Fruit fly (Drosophila melanogaster) whole organism, embryonic: ENCODE results near the gene CG18180.
A peak's percentile ranks its signal among the peaks of the same experiment; 100 is the strongest.

ENCODE experiments used
- Ada2b ChIP-seq: fragments of 200-800 bp; sonication (Bioruptor generic); IDR thresholded peaks from 2 replicates; pipeline ENCODE4 v1.3.6; 2022; ENCODE audit warnings: missing biosample characterization, missing genetic modification characterization
- Adf1 ChIP-seq: fragments of 200-800 bp; sonication (Bioruptor generic); IDR thresholded peaks from 2 replicates; pipeline ENCODE4 v1.3.6; 2022; ENCODE audit warnings: missing biosample characterization, missing genetic modification characterization
- Aef1 ChIP-seq: fragments of 200-800 bp; sonication (Bioruptor generic); IDR thresholded peaks from 3 replicates; pipeline ENCODE4 v1.3.6; 2022; ENCODE audit warnings: missing biosample characterization, missing genetic modification characterization
- Atf6 ChIP-seq: fragments of 200-800 bp; sonication (Bioruptor generic); IDR thresholded peaks from 2 replicates; pipeline ENCODE4 v1.3.6; 2022; ENCODE audit warnings: missing biosample characterization, missing genetic modification characterization
- BtbVII ChIP-seq: fragments of 200-800 bp; sonication (Bioruptor generic); optimal IDR thresholded peaks from 3 replicates; lab custom pipeline; 2017; ENCODE audit warnings: missing biosample characterization, mild to moderate bottlenecking, missing genetic modification characterization
- CG10543 ChIP-seq: fragments of 200-800 bp; sonication (Bioruptor generic); optimal IDR thresholded peaks from 3 replicates; lab custom pipeline; 2017; ENCODE audit warnings: missing biosample characterization, mild to moderate bottlenecking, missing genetic modification characterization, moderate library complexity
- CG11695 ChIP-seq: fragments of 200-800 bp; sonication (Bioruptor generic); IDR thresholded peaks from 3 replicates; pipeline ENCODE4 v1.3.6; 2022; ENCODE audit warnings: missing biosample characterization, missing genetic modification characterization
- CG13287 ChIP-seq: fragments of 200-800 bp; sonication (Bioruptor generic); IDR thresholded peaks from 2 replicates; pipeline ENCODE4 v1.3.6; 2022; ENCODE audit warnings: missing biosample characterization, missing genetic modification characterization; ENCODE audit not compliant: partially characterized antibody
- CG13424 ChIP-seq: fragments of 200-800 bp; sonication (Bioruptor generic); optimal IDR thresholded peaks from 2 replicates; lab custom pipeline; 2019; ENCODE audit warnings: missing biosample characterization, mild to moderate bottlenecking, missing genetic modification characterization, moderate library complexity
- CG13775 ChIP-seq: fragments of 200-800 bp; sonication (Bioruptor generic); optimal IDR thresholded peaks from 3 replicates; lab custom pipeline; 2017; ENCODE audit warnings: missing biosample characterization, mild to moderate bottlenecking, missing genetic modification characterization
- CG15269 ChIP-seq: fragments of 200-800 bp; sonication (Bioruptor generic); optimal IDR thresholded peaks from 2 replicates; lab custom pipeline; 2018; ENCODE audit warnings: missing biosample characterization, mild to moderate bottlenecking, missing genetic modification characterization, moderate library complexity
- CG17385 ChIP-seq: fragments of 200-800 bp; sonication (Bioruptor generic); optimal IDR thresholded peaks from 3 replicates; lab custom pipeline; 2018; ENCODE audit warnings: missing biosample characterization, mild to moderate bottlenecking, missing genetic modification characterization
- CG17612 ChIP-seq: fragments of 200-800 bp; sonication (Bioruptor generic); IDR thresholded peaks from 2 replicates; pipeline ENCODE4 v1.3.6; 2022; ENCODE audit warnings: missing biosample characterization, missing genetic modification characterization
- CG2712 ChIP-seq: fragments of 200-800 bp; optimal IDR thresholded peaks from 3 replicates; lab custom pipeline; 2019; ENCODE audit warnings: missing biosample characterization, mild to moderate bottlenecking, missing genetic modification characterization, moderate library complexity
- CG34224 ChIP-seq: fragments of 200-800 bp; sonication (Bioruptor generic); IDR thresholded peaks from 3 replicates; pipeline ENCODE4 v1.3.6; 2022; ENCODE audit warnings: missing biosample characterization, missing genetic modification characterization; ENCODE audit not compliant: partially characterized antibody
- CG34376 ChIP-seq: fragments of 200-800 bp; sonication (Bioruptor generic); optimal IDR thresholded peaks from 2 replicates; lab custom pipeline; 2018; ENCODE audit warnings: missing biosample characterization, mild to moderate bottlenecking, missing genetic modification characterization
- CG6765 ChIP-seq: fragments of 200-800 bp; sonication (Bioruptor generic); optimal IDR thresholded peaks from 3 replicates; lab custom pipeline; 2017; ENCODE audit warnings: missing biosample characterization, mild to moderate bottlenecking, missing genetic modification characterization
- CG7928 ChIP-seq: fragments of 200-800 bp; sonication (Bioruptor generic); optimal IDR thresholded peaks from 2 replicates; lab custom pipeline; 2017; ENCODE audit warnings: missing biosample characterization, mild to moderate bottlenecking, missing genetic modification characterization
- CG7987 ChIP-seq: fragments of 200-800 bp; sonication (Bioruptor generic); optimal IDR thresholded peaks from 2 replicates; lab custom pipeline; 2018; ENCODE audit warnings: missing biosample characterization, mild to moderate bottlenecking, missing genetic modification characterization, moderate library complexity
- CG8765 ChIP-seq: fragments of 200-800 bp; sonication (Bioruptor generic); IDR thresholded peaks from 2 replicates; pipeline ENCODE4 v1.3.6; 2022; ENCODE audit warnings: missing biosample characterization, missing genetic modification characterization
- CG8924 ChIP-seq: fragments of 200-800 bp; optimal IDR thresholded peaks from 3 replicates; lab custom pipeline; 2019; ENCODE audit warnings: missing biosample characterization, mild to moderate bottlenecking, missing genetic modification characterization, moderate library complexity
- Dad ChIP-seq: fragments of 200-800 bp; sonication (Bioruptor generic); optimal IDR thresholded peaks from 3 replicates; lab custom pipeline; 2016; ENCODE audit warnings: missing biosample characterization, missing genetic modification characterization
- Deaf1 ChIP-seq: fragments of 200-800 bp; optimal IDR thresholded peaks from 3 replicates; lab custom pipeline; 2019; ENCODE audit warnings: missing biosample characterization, mild to moderate bottlenecking, missing genetic modification characterization, moderate library complexity
- Doc3 ChIP-seq: fragments of 200-800 bp; sonication (Bioruptor generic); IDR thresholded peaks from 3 replicates; pipeline ENCODE4 v1.3.6; 2022; ENCODE audit warnings: missing biosample characterization, missing genetic modification characterization; ENCODE audit not compliant: partially characterized antibody
- Drgx ChIP-seq: fragments of 200-800 bp; sonication (Bioruptor generic); IDR thresholded peaks from 2 replicates; pipeline ENCODE4 v1.3.6; 2022; ENCODE audit warnings: missing biosample characterization, missing genetic modification characterization
- Fer1 ChIP-seq: fragments of 200-800 bp; sonication (Bioruptor generic); optimal IDR thresholded peaks from 2 replicates; lab custom pipeline; 2017; ENCODE audit warnings: missing biosample characterization, mild to moderate bottlenecking, missing genetic modification characterization
- Hand ChIP-seq: fragments of 200-800 bp; sonication (Bioruptor generic); optimal IDR thresholded peaks from 2 replicates; lab custom pipeline; 2017; ENCODE audit warnings: mild to moderate bottlenecking, missing biosample characterization, missing genetic modification reagents, missing genetic modification characterization
- Lpt ChIP-seq: fragments of >200 bp; optimal IDR thresholded peaks from 2 replicates; lab custom pipeline; 2018; ENCODE audit warnings: missing biosample characterization, missing genetic modification characterization
- Optix ChIP-seq: fragments of 200-800 bp; sonication (Bioruptor generic); IDR thresholded peaks from 3 replicates; pipeline ENCODE4 v1.3.6; 2022; ENCODE audit warnings: missing biosample characterization, missing genetic modification characterization
- PHDP ChIP-seq: fragments of 200-800 bp; sonication (Bioruptor generic); optimal IDR thresholded peaks from 3 replicates; lab custom pipeline; 2018; ENCODE audit warnings: missing biosample characterization, mild to moderate bottlenecking, missing genetic modification characterization, moderate library complexity
- Trl ChIP-seq, 3 experiments: fragments of >200 bp in 2 of 3; fragments of 200-800 bp in 1 of 3; sonication (Bioruptor generic) in 1 of 3; optimal IDR thresholded peaks; 2 replicates in 1 of 3; 3 replicates in 2 of 3; lab custom pipeline; 2016 to 2017; ENCODE audit warnings: missing biosample characterization in 1 of 3, missing genetic modification characterization in 1 of 3
- abd-A ChIP-seq: fragments of 200-800 bp; sonication (Bioruptor generic); optimal IDR thresholded peaks from 3 replicates; lab custom pipeline; 2019; ENCODE audit warnings: missing biosample characterization, mild to moderate bottlenecking, missing genetic modification characterization, moderate library complexity
- cas ChIP-seq: fragments of 200-800 bp; sonication (Bioruptor generic); IDR thresholded peaks from 2 replicates; pipeline ENCODE4 v1.3.6; 2022; ENCODE audit warnings: missing biosample characterization, missing genetic modification characterization
- chn ChIP-seq: fragments of 200-800 bp; sonication (Bioruptor generic); optimal IDR thresholded peaks from 2 replicates; lab custom pipeline; 2016; ENCODE audit warnings: missing biosample characterization, missing genetic modification characterization
- crp ChIP-seq, 2 experiments: fragments of 200-800 bp; sonication (Bioruptor generic); optimal IDR thresholded peaks; 2 replicates in 1 of 2; 3 replicates in 1 of 2; lab custom pipeline; 2017; ENCODE audit warnings: missing biosample characterization in 2 of 2, missing genetic modification characterization in 2 of 2, mild to moderate bottlenecking in 1 of 2, moderate library complexity in 1 of 2
- dmrt99B ChIP-seq: fragments of 200-800 bp; sonication (Bioruptor generic); optimal IDR thresholded peaks from 2 replicates; lab custom pipeline; 2018; ENCODE audit warnings: missing biosample characterization, mild to moderate bottlenecking, missing genetic modification characterization, moderate library complexity
- exex ChIP-seq: fragments of 200-800 bp; sonication (Bioruptor generic); optimal IDR thresholded peaks from 4 replicates; lab custom pipeline; 2018; ENCODE audit warnings: missing biosample characterization, mild to moderate bottlenecking, missing genetic modification characterization, moderate library complexity
- gce ChIP-seq: fragments of 200-800 bp; sonication (Bioruptor generic); IDR thresholded peaks from 3 replicates; pipeline ENCODE4 v1.3.6; 2022; ENCODE audit warnings: missing biosample characterization, missing genetic modification characterization
- gro ChIP-seq: fragments of 200-800 bp; sonication (Bioruptor generic); optimal IDR thresholded peaks from 2 replicates; lab custom pipeline; 2016; ENCODE audit warnings: missing biosample characterization, missing genetic modification characterization
- hbn ChIP-seq: fragments of 200-800 bp; sonication (Bioruptor generic); IDR thresholded peaks from 2 replicates; pipeline ENCODE4 v1.3.6; 2022; ENCODE audit warnings: missing biosample characterization, missing genetic modification characterization; ENCODE audit not compliant: partially characterized antibody
- her ChIP-seq: fragments of 200-800 bp; sonication (Bioruptor generic); optimal IDR thresholded peaks from 2 replicates; lab custom pipeline; 2016; ENCODE audit warnings: missing biosample characterization, missing genetic modification characterization
- lab ChIP-seq: fragments of 200-800 bp; sonication (Bioruptor generic); optimal IDR thresholded peaks from 3 replicates; lab custom pipeline; 2017; ENCODE audit warnings: missing biosample characterization, missing genetic modification characterization, mild to moderate bottlenecking, moderate library complexity, missing genetic modification reagents
- mirr ChIP-seq: fragments of 200-800 bp; sonication (Bioruptor generic); optimal IDR thresholded peaks from 3 replicates; lab custom pipeline; 2018; ENCODE audit warnings: missing biosample characterization, mild to moderate bottlenecking, missing genetic modification characterization
- otp ChIP-seq: fragments of 200-800 bp; sonication (Bioruptor generic); IDR thresholded peaks from 3 replicates; pipeline ENCODE4, ENCODE4 v1.3.6; 2022; ENCODE audit warnings: missing biosample characterization, missing genetic modification characterization
- pros ChIP-seq: fragments of 200-800 bp; sonication (Bioruptor generic); optimal IDR thresholded peaks from 3 replicates; lab custom pipeline; 2019; ENCODE audit warnings: missing biosample characterization, mild to moderate bottlenecking, missing genetic modification characterization, moderate library complexity
- salm ChIP-seq: fragments of 200-800 bp; sonication (Bioruptor generic); optimal IDR thresholded peaks from 2 replicates; lab custom pipeline; 2018; ENCODE audit warnings: missing biosample characterization, mild to moderate bottlenecking, missing genetic modification characterization
- sd ChIP-seq: fragments of 200-800 bp; sonication (Bioruptor generic); optimal IDR thresholded peaks from 3 replicates; lab custom pipeline; 2018; ENCODE audit warnings: missing biosample characterization, mild to moderate bottlenecking, missing genetic modification characterization, moderate library complexity
- sqz ChIP-seq: fragments of 200-800 bp; sonication (Bioruptor generic); optimal IDR thresholded peaks from 3 replicates; lab custom pipeline; 2018; ENCODE audit warnings: missing biosample characterization, mild to moderate bottlenecking, missing genetic modification characterization
- unc-4 ChIP-seq: fragments of 200-800 bp; sonication (Bioruptor generic); IDR thresholded peaks from 2 replicates; pipeline ENCODE4 v1.3.6; 2022; ENCODE audit warnings: missing biosample characterization, missing genetic modification characterization; ENCODE audit not compliant: partially characterized antibody

The CG18180 gene

DNA sequence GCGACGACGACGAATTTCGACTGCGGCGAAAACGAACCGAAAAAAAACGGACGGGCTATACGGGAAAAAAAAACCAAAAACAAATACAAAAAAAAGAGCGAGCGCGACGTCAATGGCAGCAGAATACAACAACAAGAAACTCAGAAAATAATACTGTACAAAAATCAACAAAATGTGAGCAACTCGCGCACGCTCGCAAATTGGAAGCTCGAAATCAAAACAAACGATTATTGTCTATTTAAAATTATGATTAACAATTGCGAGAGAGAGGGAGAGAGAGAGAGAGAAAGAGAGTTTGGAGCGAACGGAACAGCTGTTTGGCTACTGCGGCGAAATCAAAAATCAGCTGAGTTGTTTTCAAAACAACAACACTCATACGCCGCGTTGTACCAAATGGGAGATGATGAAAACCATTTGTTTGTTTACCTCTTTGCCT is 34.7 kb downstream of the CG18180 start:
- TF ChIP-seq BtbVII (peak; percentile 48), CG15269 (peak; percentile 47), CG34376 (GFP tag; lab: Kevin White, UChicago) (peak; percentile 65), CG11695 (GFP tag; lab: Robert Waterston, UW) (no peak), Dad (GFP tag; lab: Kevin White, UChicago) (no peak), Drgx (peak; percentile 73), lab (GFP tag; lab: Kevin White, UChicago) (peak; percentile 19), salm (tag; lab: Kevin White, UChicago) (peak; percentile 22), CG7987 (GFP tag; lab: Kevin White, UChicago) (no peak), her (GFP tag; lab: Kevin White, UChicago) (no peak), Lpt (no peak), gro (peak; percentile 8), Deaf1 (tag; lab: Kevin White, UChicago) (peak; percentile 62), Fer1 (GFP tag; lab: Kevin White, UChicago) (peak; percentile 49), Ada2b (GFP tag; lab: Robert Waterston, UW) (no peak), CG2712 (tag; lab: Kevin White, UChicago) (no peak), CG17612 (GFP tag; lab: Robert Waterston, UW) (no peak), CG34224 (GFP tag; lab: Robert Waterston, UW) (peak; percentile 72), otp (GFP tag; lab: Robert Waterston, UW) (no peak), exex (tag; lab: Kevin White, UChicago) (peak; percentile 88), CG13424 (no peak), cas (GFP tag; lab: Robert Waterston, UW) (no peak), Trl (optimal IDR thresholded peaks at IDR 0.05; lab: Kevin White, UChicago) (peak; percentile 64 to 98), Trl (GFP tag; optimal IDR thresholded peaks at IDR 0.05; lab: Kevin White, UChicago) (peak; percentile 18), chn (GFP tag; lab: Kevin White, UChicago) (no peak), CG8924 (tag; lab: Kevin White, UChicago) (peak; percentile 23), abd-A (peak; percentile 92), gce (GFP tag; lab: Robert Waterston, UW) (no peak), unc-4 (GFP tag; lab: Robert Waterston, UW) (0 out of 2 replicates have a peak, but pooled peaks have one; percentile 33), pros (GFP tag; lab: Kevin White, UChicago) (no peak), crp (GFP tag; optimal IDR thresholded peaks at IDR 0.05; lab: Kevin White, UChicago) (peak in 1 of 2 experiments; percentile 81), Optix (GFP tag; lab: Robert Waterston, UW) (no peak), dmrt99B (tag; lab: Kevin White, UChicago) (no peak), Hand (GFP tag; lab: Kevin White, UChicago) (no peak), Aef1 (GFP tag; lab: Robert Waterston, UW) (peak; percentile 19; the same call in 1 of the 3 replicates), Atf6 (0 out of 2 replicates have a peak, but pooled peaks have one; percentile 48), CG13775 (GFP tag; lab: Kevin White, UChicago) (no peak), CG7928 (no peak), CG10543 (GFP tag; lab: Kevin White, UChicago) (peak; percentile 66), CG8765 (GFP tag; lab: Robert Waterston, UW) (no peak), PHDP (tag; lab: Kevin White, UChicago) (peak; percentile 10), Doc3 (GFP tag; lab: Robert Waterston, UW) (peak; percentile 56; the same call in 2 of the 3 replicates), Adf1 (peak; percentile 70; the same call in 1 of the 2 replicates), mirr (GFP tag; lab: Kevin White, UChicago) (peak; percentile 6), sd (tag; lab: Kevin White, UChicago) (peak; percentile 25), CG17385 (GFP tag; lab: Kevin White, UChicago) (peak; percentile 22), CG13287 (GFP tag; lab: Robert Waterston, UW) (peak; percentile 72), sqz (peak; percentile 90), CG6765 (GFP tag; lab: Kevin White, UChicago) (no peak), hbn (GFP tag; lab: Robert Waterston, UW) (peak; percentile 51)
